Worm (Caenorhabditis elegans): ENCODE data around the gene nipi-3.

DNA sequence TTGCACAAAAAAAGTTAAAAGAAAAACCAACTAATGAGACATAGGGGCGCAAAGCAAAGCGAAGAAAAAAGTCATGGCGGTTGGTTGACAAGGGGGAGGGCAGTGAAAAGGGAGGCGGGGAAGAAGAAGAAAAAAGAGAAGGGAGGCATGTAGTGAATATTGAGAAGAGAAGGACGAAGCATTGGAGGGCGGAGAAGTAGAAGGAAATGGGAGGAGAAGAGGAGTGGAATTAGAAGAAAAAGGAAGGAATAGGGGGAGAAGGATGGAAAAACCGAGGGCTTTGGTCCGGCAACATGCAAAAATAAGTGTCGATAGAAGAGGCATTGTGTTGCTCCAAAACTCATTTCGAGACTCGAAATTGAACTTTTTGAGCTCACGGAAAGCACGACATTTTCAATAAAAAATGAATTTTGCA is 23.0 kb downstream of the nipi-3 start:
- TF ChIP-seq cog-1 (tag; optimal IDR thresholded peaks at IDR 0.05) (no peak), tab-1 (GFP tag; IDR thresholded peaks at IDR 0.05) (no peak), med-1 (GFP tag; optimal IDR thresholded peaks at IDR 0.05; ENCODE audit: insufficient read depth) (no peak), flt-1 (GFP tag; IDR thresholded peaks at IDR 0.05) (no peak), ztf-23 (GFP tag; IDR thresholded peaks at IDR 0.05) (no peak), klf-2 (GFP tag; conservative IDR thresholded peaks at IDR 0.05) (no peak)

Measured in whole organism, midembryonic.